Worm (Caenorhabditis elegans) whole organism, L4 larva: ENCODE results near the gene F11A5.18.

Experiments used
- F10B5.3 ChIP-seq: sonication (generic microtip); optimal IDR thresholded peaks from 2 replicates; lab custom pipeline; 2016; ENCODE audit warnings: mild to moderate bottlenecking, missing genetic modification characterization, missing compliant biosample characterization
- F26F4.8 ChIP-seq: fragments of 200-800 bp; sonication (Bioruptor generic); conservative IDR thresholded peaks from 2 replicates; pipeline ENCODE4 v1.3.6; 2022; ENCODE audit warnings: missing genetic modification characterization, missing compliant biosample characterization
- T26A8.4 ChIP-seq: fragments of 200-800 bp; sonication (Bioruptor generic); IDR thresholded peaks from 2 replicates; pipeline ENCODE4 v1.3.6; 2022; ENCODE audit warnings: missing genetic modification characterization, missing compliant biosample characterization
- Y105C5A.15 ChIP-seq: fragments of 200-800 bp; sonication (Bioruptor generic); IDR thresholded peaks from 2 replicates; pipeline ENCODE4 v1.3.6; 2022; ENCODE audit warnings: missing genetic modification characterization, missing compliant biosample characterization
- Y48G9A.11 ChIP-seq: fragments of 200-800 bp; sonication (Bioruptor generic); IDR thresholded peaks from 2 replicates; pipeline ENCODE4 v1.3.6; 2022; ENCODE audit warnings: missing genetic modification reagents, missing genetic modification characterization, missing compliant biosample characterization
- Y75B8A.6 ChIP-seq: fragments of 200-800 bp; sonication (Bioruptor generic); IDR thresholded peaks from 2 replicates; pipeline ENCODE4 v1.3.6; 2022; ENCODE audit warnings: missing genetic modification reagents, missing genetic modification characterization, missing compliant biosample characterization
- ZK337.2 ChIP-seq: fragments of 200-800 bp; sonication (Bioruptor generic); IDR thresholded peaks from 2 replicates; pipeline ENCODE4 v1.3.6; 2022; ENCODE audit warnings: missing genetic modification reagents, missing genetic modification characterization, missing compliant biosample characterization
- ama-1 ChIP-seq: fragments of 150-350 bp; optimal IDR thresholded peaks from 2 replicates; lab custom pipeline; 2014; ENCODE audit warnings: inconsistent platforms, mixed read lengths
- arid-1 ChIP-seq: fragments of 200-800 bp; sonication (Bioruptor generic); conservative IDR thresholded peaks from 2 replicates; pipeline ENCODE4 v1.3.6; 2022; ENCODE audit warnings: missing genetic modification reagents, missing genetic modification characterization, missing compliant biosample characterization
- attf-4 ChIP-seq: sonication (generic microtip); optimal IDR thresholded peaks from 3 replicates; lab custom pipeline; 2017; ENCODE audit warnings: missing biosample characterization, missing genetic modification characterization
- ceh-20 ChIP-seq: fragments of 200-800 bp; sonication (Bioruptor generic); IDR thresholded peaks from 2 replicates; pipeline ENCODE4 v1.3.6; 2022; ENCODE audit warnings: missing genetic modification reagents, missing genetic modification characterization, missing compliant biosample characterization
- dmd-6 ChIP-seq: fragments of 200-800 bp; sonication (Bioruptor generic); IDR thresholded peaks from 2 replicates; pipeline ENCODE4 v1.3.6; 2022; ENCODE audit warnings: missing genetic modification reagents, missing genetic modification characterization, missing compliant biosample characterization
- dmd-8 ChIP-seq: fragments of 200-800 bp; sonication (Bioruptor generic); IDR thresholded peaks from 2 replicates; pipeline ENCODE4 v1.3.6; 2022; ENCODE audit warnings: missing genetic modification characterization, missing compliant biosample characterization
- dmd-9 ChIP-seq: fragments of 200-800 bp; sonication (Bioruptor generic); IDR thresholded peaks from 2 replicates; pipeline ENCODE4 v1.3.6; 2022; ENCODE audit warnings: missing genetic modification reagents, missing genetic modification characterization, missing compliant biosample characterization
- duxl-1 ChIP-seq: sonication (generic microtip); optimal IDR thresholded peaks from 2 replicates; lab custom pipeline; 2016; ENCODE audit warnings: mild to moderate bottlenecking, missing genetic modification characterization, moderate library complexity, missing compliant biosample characterization; ENCODE audit not compliant: poor library complexity
- fkh-10 ChIP-seq: fragments of 150-350 bp; optimal IDR thresholded peaks from 2 replicates; lab custom pipeline; 2014; ENCODE audit warnings: missing biosample characterization, missing genetic modification reagents, missing genetic modification characterization
- hlh-11 ChIP-seq: fragments of 200-800 bp; sonication (Bioruptor generic); optimal IDR thresholded peaks from 2 replicates; lab custom pipeline; 2018; ENCODE audit warnings: mild to moderate bottlenecking, missing genetic modification characterization, missing compliant biosample characterization
- hlh-30 ChIP-seq: sonication (generic microtip); optimal IDR thresholded peaks from 2 replicates; lab custom pipeline; 2017; ENCODE audit warnings: antibody characterized with exemption, mild to moderate bottlenecking, missing genetic modification characterization, missing compliant biosample characterization; ENCODE audit not compliant: insufficient read depth
- hmg-1.1 ChIP-seq: fragments of 200-800 bp; sonication (Bioruptor generic); IDR thresholded peaks from 2 replicates; pipeline ENCODE4 v1.3.6; 2022; ENCODE audit warnings: missing genetic modification reagents, missing genetic modification characterization, missing compliant biosample characterization
- lin-1 ChIP-seq: fragments of 200-800 bp; sonication (Bioruptor generic); IDR thresholded peaks from 2 replicates; pipeline ENCODE4 v1.3.6; 2022; ENCODE audit warnings: missing genetic modification reagents, missing genetic modification characterization, missing compliant biosample characterization
- lin-13 ChIP-seq: fragments of 150-350 bp; optimal IDR thresholded peaks from 2 replicates; lab custom pipeline; 2014; ENCODE audit warnings: missing biosample characterization, missing genetic modification reagents, missing genetic modification characterization
- lin-15B ChIP-seq: fragments of 150-350 bp; sonication (generic microtip); optimal IDR thresholded peaks from 3 replicates; lab custom pipeline; 2014; ENCODE audit warnings: missing biosample characterization, missing genetic modification characterization
- lin-29 ChIP-seq: fragments of 200-800 bp; sonication (Bioruptor generic); IDR thresholded peaks from 2 replicates; pipeline ENCODE4 v1.3.6; 2022; ENCODE audit warnings: missing genetic modification reagents, missing genetic modification characterization, missing compliant biosample characterization
- lin-39 ChIP-seq: fragments of 150-350 bp; optimal IDR thresholded peaks from 2 replicates; lab custom pipeline; 2014; ENCODE audit warnings: missing biosample characterization, missing genetic modification reagents, missing genetic modification characterization
- mxl-2 ChIP-seq: fragments of 200-800 bp; sonication (Bioruptor generic); conservative IDR thresholded peaks from 2 replicates; pipeline ENCODE4 v1.3.6; 2022; ENCODE audit warnings: missing genetic modification reagents, missing genetic modification characterization, missing compliant biosample characterization
- nhr-10 ChIP-seq: fragments of 150-350 bp; optimal IDR thresholded peaks from 2 replicates; lab custom pipeline; 2014; ENCODE audit warnings: missing biosample characterization, missing genetic modification characterization
- nhr-11 ChIP-seq: fragments of 150-350 bp; optimal IDR thresholded peaks from 2 replicates; lab custom pipeline; 2014; ENCODE audit warnings: missing biosample characterization, missing genetic modification characterization
- nhr-237 ChIP-seq: sonication (generic microtip); optimal IDR thresholded peaks from 2 replicates; lab custom pipeline; 2017; ENCODE audit warnings: missing biosample characterization, missing genetic modification characterization
- nhr-25 ChIP-seq: sonication (generic microtip); optimal IDR thresholded peaks from 2 replicates; lab custom pipeline; 2017; ENCODE audit warnings: missing genetic modification characterization, mild to moderate bottlenecking, missing compliant biosample characterization, antibody characterized with exemption, moderate library complexity, borderline replicate concordance; ENCODE audit not compliant: insufficient read depth
- nhr-28 ChIP-seq: fragments of 150-350 bp; optimal IDR thresholded peaks from 2 replicates; lab custom pipeline; 2014; ENCODE audit warnings: missing biosample characterization, missing genetic modification characterization
- nhr-48 ChIP-seq: sonication (generic microtip); optimal IDR thresholded peaks from 2 replicates; lab custom pipeline; 2016; ENCODE audit warnings: mild to moderate bottlenecking, missing genetic modification characterization, missing compliant biosample characterization
- php-3 ChIP-seq: fragments of 200-800 bp; sonication (Bioruptor generic); IDR thresholded peaks from 2 replicates; pipeline ENCODE4 v1.3.6; 2022; ENCODE audit warnings: missing genetic modification reagents, missing genetic modification characterization, missing compliant biosample characterization
- pqm-1 ChIP-seq: sonication (generic microtip); optimal IDR thresholded peaks from 2 replicates; lab custom pipeline; 2017; ENCODE audit warnings: missing biosample characterization, missing genetic modification characterization
- saeg-2 ChIP-seq: fragments of 200-800 bp; sonication (Bioruptor generic); IDR thresholded peaks from 2 replicates; pipeline ENCODE4 v1.3.6; 2022; ENCODE audit warnings: missing genetic modification reagents, missing genetic modification characterization, missing compliant biosample characterization
- snpc-4 ChIP-seq: fragments of 150-350 bp; optimal IDR thresholded peaks from 2 replicates; lab custom pipeline; 2014; ENCODE audit warnings: missing biosample characterization, missing genetic modification characterization
- tag-97 ChIP-seq: fragments of 200-800 bp; sonication (Bioruptor generic); IDR thresholded peaks from 2 replicates; pipeline ENCODE4 v1.3.6; 2022; ENCODE audit warnings: missing genetic modification characterization, missing compliant biosample characterization
- tra-1 ChIP-seq: fragments of 200-800 bp; sonication (Bioruptor generic); IDR thresholded peaks from 2 replicates; pipeline ENCODE4 v1.3.6; 2022; ENCODE audit warnings: missing genetic modification reagents, missing genetic modification characterization, missing compliant biosample characterization
- unc-39 ChIP-seq: sonication (generic microtip); optimal IDR thresholded peaks from 2 replicates; lab custom pipeline; 2017; ENCODE audit warnings: missing biosample characterization, missing genetic modification characterization
- unc-62 ChIP-seq, 3 experiments: fragments of 150-350 bp in 1 of 3; sonication (generic microtip); optimal IDR thresholded peaks in 2 of 3; peaks in 1 of 3; 1 replicate in 1 of 3; 2 replicates in 2 of 3; lab custom pipeline; 2014 to 2017; ENCODE audit warnings: missing biosample characterization in 3 of 3, missing genetic modification characterization in 3 of 3, missing genetic modification reagents in 3 of 3, missing genotype in 1 of 3
- zip-11 ChIP-seq: fragments of 200-800 bp; sonication (Bioruptor generic); IDR thresholded peaks from 2 replicates; pipeline ENCODE4 v1.3.6; 2022; ENCODE audit warnings: missing genetic modification characterization, missing compliant biosample characterization

Gene F11A5.18

DNA sequence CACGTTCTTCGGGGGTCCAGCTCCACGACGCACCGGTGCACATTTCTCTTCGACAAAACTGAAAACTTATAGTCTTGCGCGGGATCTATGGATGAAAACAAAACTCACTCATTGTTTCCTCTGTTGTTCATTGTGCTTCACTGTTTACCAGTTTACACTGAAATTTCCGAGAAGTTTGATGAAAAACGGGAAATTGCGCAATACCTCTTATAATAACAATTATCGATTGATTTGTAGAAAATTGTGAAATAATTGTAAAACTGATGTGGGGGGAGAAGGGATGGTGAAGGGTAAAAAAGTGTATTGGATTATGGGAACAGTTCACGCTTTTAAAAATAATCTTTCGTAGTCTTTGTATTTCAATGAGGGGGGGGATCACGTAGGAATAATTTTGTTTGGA is 26.7 kb downstream of the F11A5.18 start:
- TF ChIP-seq mxl-2 (GFP tag; lab: Robert Waterston, UW) (no peak), zip-11 (no peak), unc-62 (GFP tag; optimal IDR thresholded peaks at IDR 0.05 in 1 of 2; lab: Kevin White, UChicago) (peak in 1 of 2 experiments; percentile 97), unc-62 (tag; optimal IDR thresholded peaks at IDR 0.05; lab: Kevin White, UChicago) (no peak), lin-39 (tag; lab: Kevin White, UChicago) (no peak)

DNA sequence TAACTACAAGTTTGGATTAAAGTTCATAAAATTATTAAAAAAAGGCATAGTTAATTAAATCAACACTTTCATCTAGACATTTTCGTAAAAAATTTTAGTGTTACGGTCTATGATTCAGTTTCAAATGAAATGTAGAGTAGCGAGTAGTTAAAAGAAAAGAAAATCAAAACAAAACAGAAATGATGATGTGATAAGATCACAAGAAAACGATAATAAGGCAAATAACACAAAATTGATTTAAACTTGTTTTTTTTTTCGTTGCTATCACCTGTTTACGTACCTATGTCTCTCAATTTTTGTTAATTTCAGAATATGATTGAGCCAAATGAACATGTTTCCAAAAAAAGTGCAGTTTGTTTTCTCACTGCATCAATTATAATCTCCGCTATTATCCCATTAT is 27.2 kb downstream of the F11A5.18 start, which contains the start of the genes F21H7.2 and F21H7.12:
TSS of gene F21H7.2 (minus strand) at position 101 of the 400 bp plus-strand sequence.
TSS of gene F21H7.12 (plus strand) at position 270 of the 400 bp plus-strand sequence.
- TF ChIP-seq F26F4.8: no peak
- no peak for TF ChIP-seq ama-1
- no peak for TF ChIP-seq lin-1 (GFP tag; lab: Robert Waterston, UW)
- TF ChIP-seq lin-13 (GFP tag; lab: Kevin White, UChicago): no peak
- TF ChIP-seq Y105C5A.15 (GFP tag; lab: Robert Waterston, UW): no peak
- no peak for TF ChIP-seq php-3
- TF ChIP-seq lin-29: no peak
- TF ChIP-seq tra-1 (GFP tag; lab: Robert Waterston, UW): no peak
- no peak for TF ChIP-seq duxl-1 (tag; lab: Kevin White, UChicago)
- no peak for TF ChIP-seq unc-39
- TF ChIP-seq Y75B8A.6 (GFP tag; lab: Robert Waterston, UW): no peak

DNA sequence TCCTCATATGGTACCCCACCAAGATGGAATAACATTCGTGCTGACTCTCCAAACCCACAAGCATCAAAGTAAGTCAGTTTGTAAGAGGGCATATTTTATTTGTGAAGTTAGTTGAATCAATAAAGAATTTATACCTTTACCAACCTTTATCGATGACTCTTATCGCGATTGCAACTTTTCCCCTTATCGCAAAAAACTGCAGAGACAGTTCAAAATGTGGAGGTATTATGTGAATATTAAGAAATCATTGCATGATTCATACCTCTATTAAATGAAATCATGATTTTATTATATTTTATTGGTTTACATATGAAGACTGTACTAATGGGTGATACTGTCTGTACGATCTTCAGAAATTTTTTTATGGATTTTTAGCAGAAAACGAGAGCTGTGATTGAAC is 29.5 kb downstream of the F11A5.18 start, which contains the start of gene gst-22:
TSS of gene gst-22 (minus strand) at position 103 of the 400 bp plus-strand sequence.
- no peak for TF ChIP-seq arid-1 (GFP tag; lab: Robert Waterston, UW)
- TF ChIP-seq nhr-237 (tag; lab: Kevin White, UChicago): no peak
- TF ChIP-seq pqm-1 (tag; lab: Kevin White, UChicago): peak; percentile 82
- no peak for TF ChIP-seq snpc-4 (tag; lab: Kevin White, UChicago)
- TF ChIP-seq php-3: peak; percentile 87
- no peak for TF ChIP-seq ceh-20 (GFP tag; lab: Robert Waterston, UW)
- TF ChIP-seq attf-4 (tag; lab: Kevin White, UChicago): no peak
- TF ChIP-seq T26A8.4: no peak
- peak; percentile 82 for TF ChIP-seq dmd-6 (GFP tag; lab: Robert Waterston, UW)
- peak; percentile 24 for TF ChIP-seq hlh-11
- TF ChIP-seq nhr-28 (tag; lab: Kevin White, UChicago): peak; percentile 44

DNA sequence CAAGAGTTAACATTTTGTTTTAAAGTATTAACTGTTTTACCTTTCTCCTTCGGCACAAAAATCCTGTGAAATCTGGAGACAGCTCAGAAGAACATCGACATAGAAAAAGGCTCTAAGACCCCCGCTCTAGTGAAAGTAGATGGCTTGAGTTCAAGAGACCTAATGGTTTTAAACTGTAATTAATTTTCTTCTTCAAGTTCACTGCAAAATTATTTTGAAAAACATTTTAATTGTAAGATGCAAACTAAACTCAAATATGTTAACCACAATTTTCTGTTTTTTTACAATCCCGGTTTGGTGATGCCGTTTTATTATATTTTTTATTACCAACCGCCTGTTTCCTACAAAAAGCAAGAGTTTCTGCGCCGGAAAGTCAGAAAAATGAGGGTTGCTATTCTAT is 30.9 kb downstream of the F11A5.18 start, which contains the start of gene clec-233:
TSS of gene clec-233 (plus strand) at position 301 of the 400 bp plus-strand sequence.
- no peak for TF ChIP-seq saeg-2 (GFP tag; lab: Robert Waterston, UW)
- TF ChIP-seq nhr-25 (tag; lab: Kevin White, UChicago): no peak
- no peak for TF ChIP-seq hmg-1.1 (GFP tag; lab: Robert Waterston, UW)
- no peak for TF ChIP-seq dmd-9 (GFP tag; lab: Robert Waterston, UW)
- TF ChIP-seq lin-15B (tag; lab: Kevin White, UChicago): no peak
- TF ChIP-seq mxl-2 (GFP tag; lab: Robert Waterston, UW): no peak
- TF ChIP-seq hlh-30 (tag; lab: Kevin White, UChicago): no peak
- TF ChIP-seq ZK337.2 (GFP tag; lab: Robert Waterston, UW): no peak
- TF ChIP-seq duxl-1 (tag; lab: Kevin White, UChicago): no peak
- TF ChIP-seq lin-1 (GFP tag; lab: Robert Waterston, UW): no peak
- TF ChIP-seq nhr-48 (tag; lab: Kevin White, UChicago): no peak
- no peak for TF ChIP-seq fkh-10 (GFP tag; lab: Kevin White, UChicago)
- TF ChIP-seq nhr-10 (tag; lab: Kevin White, UChicago): no peak
- TF ChIP-seq Y48G9A.11 (GFP tag; lab: Robert Waterston, UW): no peak
- no peak for TF ChIP-seq F10B5.3 (tag; lab: Kevin White, UChicago)
- no peak for TF ChIP-seq dmd-8 (GFP tag; lab: Robert Waterston, UW)
- no peak for TF ChIP-seq nhr-11
- no peak for TF ChIP-seq tag-97
